Fruit fly (Drosophila melanogaster) whole organism, embryonic: ENCODE results near the gene Obp99d.

Source experiments
- B-H1 ChIP-seq: fragments of 200-800 bp; sonication (Bioruptor generic); IDR thresholded peaks from 3 replicates; pipeline ENCODE4 v1.3.6; 2022; ENCODE audit warnings: missing biosample characterization, missing genetic modification characterization
- BEAF-32 ChIP-seq: fragments of 200-800 bp; sonication (Bioruptor generic); optimal IDR thresholded peaks from 3 replicates; lab custom pipeline; 2017; ENCODE audit warnings: missing biosample characterization, missing genetic modification characterization, mild to moderate bottlenecking, moderate library complexity, missing genetic modification reagents
- Bdp1 ChIP-seq: fragments of 200-800 bp; sonication (Bioruptor generic); optimal IDR thresholded peaks from 3 replicates; lab custom pipeline; 2016; ENCODE audit warnings: missing biosample characterization, missing genetic modification characterization
- Blimp-1 ChIP-seq: fragments of 200-800 bp; sonication (Bioruptor generic); optimal IDR thresholded peaks from 3 replicates; lab custom pipeline; 2018; ENCODE audit warnings: missing biosample characterization, missing genetic modification characterization, mild to moderate bottlenecking, moderate library complexity, missing genetic modification reagents
- CG11398 ChIP-seq: fragments of 200-800 bp; sonication (Bioruptor generic); optimal IDR thresholded peaks from 2 replicates; lab custom pipeline; 2016; ENCODE audit warnings: missing biosample characterization, missing genetic modification characterization
- CG11723 ChIP-seq: fragments of 200-800 bp; sonication (Bioruptor generic); optimal IDR thresholded peaks from 2 replicates; lab custom pipeline; 2017; ENCODE audit warnings: missing biosample characterization, mild to moderate bottlenecking, missing genetic modification characterization
- CG12236 ChIP-seq: fragments of 200-800 bp; sonication (Bioruptor generic); optimal IDR thresholded peaks from 2 replicates; lab custom pipeline; 2016; ENCODE audit warnings: missing biosample characterization, missing genetic modification characterization
- CG12299 ChIP-seq: fragments of 200-800 bp; sonication (Bioruptor generic); optimal IDR thresholded peaks from 2 replicates; lab custom pipeline; 2018; ENCODE audit warnings: missing biosample characterization, mild to moderate bottlenecking, missing genetic modification characterization
- CG12744 ChIP-seq: fragments of 200-800 bp; sonication (Bioruptor generic); optimal IDR thresholded peaks from 2 replicates; lab custom pipeline; 2016; ENCODE audit warnings: missing biosample characterization, missing genetic modification characterization
- CG13894 ChIP-seq: fragments of 200-800 bp; sonication (Bioruptor generic); optimal IDR thresholded peaks from 3 replicates; lab custom pipeline; 2018; ENCODE audit warnings: missing biosample characterization, mild to moderate bottlenecking, missing genetic modification characterization, moderate library complexity
- CG1603 ChIP-seq: fragments of 200-800 bp; sonication (Bioruptor generic); optimal IDR thresholded peaks from 2 replicates; lab custom pipeline; 2019; ENCODE audit warnings: missing biosample characterization, mild to moderate bottlenecking, missing genetic modification characterization, moderate library complexity
- CG16815 ChIP-seq: fragments of 200-800 bp; sonication (Bioruptor generic); optimal IDR thresholded peaks from 3 replicates; lab custom pipeline; 2017; ENCODE audit warnings: missing biosample characterization, mild to moderate bottlenecking, missing genetic modification characterization
- CG17385 ChIP-seq: fragments of 200-800 bp; sonication (Bioruptor generic); optimal IDR thresholded peaks from 3 replicates; lab custom pipeline; 2018; ENCODE audit warnings: missing biosample characterization, mild to moderate bottlenecking, missing genetic modification characterization
- CG2199 ChIP-seq: fragments of 200-800 bp; sonication (Bioruptor generic); IDR thresholded peaks from 3 replicates; pipeline ENCODE4 v1.3.6; 2022; ENCODE audit warnings: missing biosample characterization, missing genetic modification characterization
- CG33213 ChIP-seq: fragments of 200-800 bp; sonication (Bioruptor generic); optimal IDR thresholded peaks from 3 replicates; lab custom pipeline; 2016; ENCODE audit warnings: missing biosample characterization, missing genetic modification characterization
- CG3847 ChIP-seq: fragments of 200-800 bp; sonication (Bioruptor generic); IDR thresholded peaks from 2 replicates; pipeline ENCODE4 v1.3.6; 2022; ENCODE audit warnings: missing biosample characterization, missing genetic modification characterization
- CG6791 ChIP-seq: fragments of 200-800 bp; sonication (Bioruptor generic); IDR thresholded peaks from 3 replicates; pipeline ENCODE4 v1.3.6; 2022; ENCODE audit warnings: missing biosample characterization, missing genetic modification characterization; ENCODE audit not compliant: partially characterized antibody
- CG6813 ChIP-seq: fragments of 200-800 bp; sonication (Bioruptor generic); optimal IDR thresholded peaks from 2 replicates; lab custom pipeline; 2017; ENCODE audit warnings: missing biosample characterization, missing genetic modification characterization, mild to moderate bottlenecking, moderate library complexity, missing genetic modification reagents
- CG9727 ChIP-seq: fragments of 200-800 bp; sonication (Bioruptor generic); optimal IDR thresholded peaks from 3 replicates; lab custom pipeline; 2017; ENCODE audit warnings: missing biosample characterization, mild to moderate bottlenecking, missing genetic modification characterization
- CTCF ChIP-seq: fragments of 200-800 bp; sonication (Bioruptor generic); optimal IDR thresholded peaks from 2 replicates; lab custom pipeline; 2017; ENCODE audit warnings: missing biosample characterization, mild to moderate bottlenecking, missing genetic modification characterization, moderate library complexity
- D19A ChIP-seq: fragments of 200-800 bp; optimal IDR thresholded peaks from 3 replicates; lab custom pipeline; 2019; ENCODE audit warnings: missing biosample characterization, mild to moderate bottlenecking, missing genetic modification characterization, moderate library complexity
- Dek ChIP-seq: fragments of 200-800 bp; sonication (Bioruptor generic); optimal IDR thresholded peaks from 3 replicates; lab custom pipeline; 2019; ENCODE audit warnings: missing biosample characterization, mild to moderate bottlenecking, missing genetic modification characterization, moderate library complexity
- ERR ChIP-seq: fragments of 200-800 bp; sonication (Bioruptor generic); optimal IDR thresholded peaks from 2 replicates; lab custom pipeline; 2016; ENCODE audit warnings: missing biosample characterization, missing genetic modification characterization
- Kr ChIP-seq: fragments of 200-800 bp; sonication (Bioruptor generic); optimal IDR thresholded peaks from 2 replicates; lab custom pipeline; 2017; ENCODE audit warnings: missing biosample characterization, mild to moderate bottlenecking, missing genetic modification characterization
- MTF-1 ChIP-seq: fragments of 200-800 bp; sonication (Bioruptor generic); optimal IDR thresholded peaks from 2 replicates; lab custom pipeline; 2018; ENCODE audit warnings: missing biosample characterization, mild to moderate bottlenecking, missing genetic modification characterization, borderline replicate concordance
- NfI ChIP-seq: fragments of 200-800 bp; sonication (Bioruptor generic); optimal IDR thresholded peaks from 3 replicates; lab custom pipeline; 2018; ENCODE audit warnings: missing biosample characterization, mild to moderate bottlenecking, missing genetic modification characterization, moderate library complexity
- TFAM ChIP-seq: fragments of 200-800 bp; sonication (Bioruptor generic); optimal IDR thresholded peaks from 2 replicates; lab custom pipeline; 2017; ENCODE audit warnings: missing biosample characterization, missing genetic modification characterization, inconsistent platforms
- Taf1 ChIP-seq: fragments of 200-800 bp; sonication (Bioruptor generic); IDR thresholded peaks from 2 replicates; pipeline ENCODE4 v1.3.6; 2022; ENCODE audit warnings: missing biosample characterization, missing genetic modification characterization
- aop ChIP-seq: fragments of 200-800 bp; sonication (Bioruptor generic); IDR thresholded peaks from 2 replicates; pipeline ENCODE4 v1.3.6; 2022; ENCODE audit warnings: missing biosample characterization, missing genetic modification characterization
- ase ChIP-seq: fragments of 200-800 bp; sonication (Bioruptor generic); IDR thresholded peaks from 3 replicates; pipeline ENCODE4 v1.3.6; 2022; ENCODE audit warnings: missing biosample characterization, missing genetic modification characterization
- cato ChIP-seq: fragments of 200-800 bp; sonication (Bioruptor generic); optimal IDR thresholded peaks from 2 replicates; lab custom pipeline; 2016; ENCODE audit warnings: missing biosample characterization, missing genetic modification characterization, borderline replicate concordance
- dan ChIP-seq: fragments of 200-800 bp; sonication (Bioruptor generic); IDR thresholded peaks from 2 replicates; pipeline ENCODE4 v1.3.6; 2022; ENCODE audit warnings: missing biosample characterization, missing genetic modification characterization
- dmrt11E ChIP-seq: fragments of 200-800 bp; sonication (Bioruptor generic); optimal IDR thresholded peaks from 3 replicates; lab custom pipeline; 2018; ENCODE audit warnings: missing biosample characterization, mild to moderate bottlenecking, missing genetic modification characterization, moderate library complexity
- exex ChIP-seq: fragments of 200-800 bp; sonication (Bioruptor generic); optimal IDR thresholded peaks from 4 replicates; lab custom pipeline; 2018; ENCODE audit warnings: missing biosample characterization, mild to moderate bottlenecking, missing genetic modification characterization, moderate library complexity
- fd96Cb ChIP-seq: fragments of 200-800 bp; sonication (Bioruptor generic); optimal IDR thresholded peaks from 2 replicates; lab custom pipeline; 2018; ENCODE audit warnings: missing biosample characterization, mild to moderate bottlenecking, missing genetic modification characterization, moderate library complexity
- fru ChIP-seq: fragments of >200 bp; optimal IDR thresholded peaks from 2 replicates; lab custom pipeline; 2017
- ftz-f1 ChIP-seq: fragments of 200-800 bp; sonication (Bioruptor generic); optimal IDR thresholded peaks from 2 replicates; lab custom pipeline; 2016; ENCODE audit warnings: missing biosample characterization, missing genetic modification characterization
- ham ChIP-seq: fragments of 200-800 bp; sonication (Bioruptor generic); IDR thresholded peaks from 2 replicates; pipeline ENCODE4 v1.3.6; 2022; ENCODE audit warnings: missing biosample characterization, missing genetic modification characterization
- jing ChIP-seq: fragments of 200-800 bp; sonication (Bioruptor generic); optimal IDR thresholded peaks from 2 replicates; lab custom pipeline; 2018; ENCODE audit warnings: missing biosample characterization, mild to moderate bottlenecking, missing genetic modification characterization
- lbe ChIP-seq: fragments of 200-800 bp; sonication (Bioruptor generic); optimal IDR thresholded peaks from 2 replicates; lab custom pipeline; 2016; ENCODE audit warnings: missing biosample characterization, mild to moderate bottlenecking, missing genetic modification characterization
- nerfin-2 ChIP-seq: fragments of 200-800 bp; sonication (Bioruptor generic); IDR thresholded peaks from 2 replicates; pipeline ENCODE4 v1.3.6; 2022; ENCODE audit warnings: missing biosample characterization, missing genetic modification characterization; ENCODE audit not compliant: partially characterized antibody
- onecut ChIP-seq: fragments of 200-800 bp; sonication (Bioruptor generic); IDR thresholded peaks from 2 replicates; pipeline ENCODE4 v1.3.6; 2022; ENCODE audit warnings: missing biosample characterization, missing genetic modification characterization
- org-1 ChIP-seq: fragments of 200-800 bp; sonication (Bioruptor generic); optimal IDR thresholded peaks from 2 replicates; lab custom pipeline; 2017; ENCODE audit warnings: missing biosample characterization, missing genetic modification characterization
- pho ChIP-seq: fragments of 200-800 bp; sonication (Bioruptor generic); optimal IDR thresholded peaks from 2 replicates; lab custom pipeline; 2016; ENCODE audit warnings: missing biosample characterization, missing genetic modification characterization
- phol ChIP-seq: fragments of 200-800 bp; sonication (Bioruptor generic); optimal IDR thresholded peaks from 3 replicates; lab custom pipeline; 2018; ENCODE audit warnings: missing biosample characterization, mild to moderate bottlenecking, missing genetic modification characterization, moderate library complexity
- pros ChIP-seq: fragments of 200-800 bp; sonication (Bioruptor generic); optimal IDR thresholded peaks from 3 replicates; lab custom pipeline; 2019; ENCODE audit warnings: missing biosample characterization, mild to moderate bottlenecking, missing genetic modification characterization, moderate library complexity
- sob ChIP-seq: fragments of 200-800 bp; sonication (Bioruptor generic); IDR thresholded peaks from 2 replicates; pipeline ENCODE4 v1.3.6; 2022; ENCODE audit warnings: missing biosample characterization, missing genetic modification characterization
- tap ChIP-seq: fragments of 200-800 bp; optimal IDR thresholded peaks from 3 replicates; lab custom pipeline; 2019; ENCODE audit warnings: missing biosample characterization, mild to moderate bottlenecking, missing genetic modification characterization, moderate library complexity
- toy ChIP-seq: fragments of 200-800 bp; sonication (Bioruptor generic); IDR thresholded peaks from 2 replicates; pipeline ENCODE4 v1.3.6; 2022; ENCODE audit warnings: missing biosample characterization, missing genetic modification characterization
- zen2 ChIP-seq: fragments of 200-800 bp; sonication (Bioruptor generic); IDR thresholded peaks from 3 replicates; pipeline ENCODE4 v1.3.6; 2022; ENCODE audit warnings: missing biosample characterization, missing genetic modification characterization; ENCODE audit not compliant: partially characterized antibody

The Obp99d gene

dm6 chr3R:29748591-29749303 lies 34.4 kb downstream of the Obp99d start, which contains the start of the genes ATPsyngamma and yata (continued):
- TF ChIP-seq org-1 (GFP tag; lab: Kevin White, UChicago) (no peak), CG1603 (tag; lab: Kevin White, UChicago) (no peak), CG12299 (tag; lab: Kevin White, UChicago) (no peak), CG33213 (GFP tag; lab: Kevin White, UChicago) (no peak), pho (GFP tag; lab: Kevin White, UChicago) (no peak), sob (no peak), CG2199 (GFP tag; lab: Robert Waterston, UW) (no peak), Blimp-1 (GFP tag; lab: Kevin White, UChicago) (no peak), ham (GFP tag; lab: Robert Waterston, UW) (no peak), CG3847 (GFP tag; lab: Robert Waterston, UW) (peak; percentile 59; the same call in 1 of the 2 replicates), CG9727 (GFP tag; lab: Kevin White, UChicago) (peak; percentile 28), Taf1 (GFP tag; lab: Robert Waterston, UW) (no peak), MTF-1 (GFP tag; lab: Kevin White, UChicago) (no peak), cato (no peak), TFAM (GFP tag; lab: Kevin White, UChicago) (no peak), NfI (GFP tag; lab: Kevin White, UChicago) (peak; percentile 22), CG16815 (GFP tag; lab: Kevin White, UChicago) (no peak), pros (GFP tag; lab: Kevin White, UChicago) (no peak), D19A (tag; lab: Kevin White, UChicago) (no peak), lbe (GFP tag; lab: Kevin White, UChicago) (no peak), Kr (GFP tag; lab: Kevin White, UChicago) (no peak), dmrt11E (peak; percentile 13), fd96Cb (no peak), tap (no peak), BEAF-32 (GFP tag; lab: Kevin White, UChicago) (peak; percentile 78), aop (GFP tag; lab: Robert Waterston, UW) (no peak), B-H1 (GFP tag; lab: Robert Waterston, UW) (no peak), CG17385 (GFP tag; lab: Kevin White, UChicago) (peak; percentile 72), CG12236 (GFP tag; lab: Kevin White, UChicago) (no peak), CG11398 (GFP tag; lab: Kevin White, UChicago) (no peak), CG12744 (GFP tag; lab: Kevin White, UChicago) (no peak), ERR (GFP tag; lab: Kevin White, UChicago) (no peak), zen2 (peak; percentile 60; the same call in 2 of the 3 replicates), dan (GFP tag; lab: Robert Waterston, UW) (no peak), nerfin-2 (0 out of 2 replicates have a peak, but pooled peaks have one; percentile 30), ftz-f1 (no peak), fru (lab: Kevin White, UChicago) (no peak), CG6813 (GFP tag; lab: Kevin White, UChicago) (no peak), toy (GFP tag; lab: Robert Waterston, UW) (no peak), Dek (tag; lab: Kevin White, UChicago) (peak; percentile 41), phol (tag; lab: Kevin White, UChicago) (peak; percentile 56), jing (GFP tag; lab: Kevin White, UChicago) (no peak), exex (tag; lab: Kevin White, UChicago) (peak; percentile 53), onecut (GFP tag; lab: Robert Waterston, UW) (no peak), CTCF (GFP tag; lab: Kevin White, UChicago) (peak; percentile 9), Bdp1 (no peak), CG6791 (GFP tag; lab: Robert Waterston, UW) (peak; percentile 79), CG13894 (tag; lab: Kevin White, UChicago) (no peak), ase (no peak), CG11723 (GFP tag; lab: Kevin White, UChicago) (no peak)
